Worm (Caenorhabditis elegans) whole organism, L3 larva: ENCODE results near the gene nhr-117.

Source experiments
- ceh-82 ChIP-seq: fragments of 150-350 bp; optimal IDR thresholded peaks from 2 replicates; lab custom pipeline; 2014; ENCODE audit warnings: missing biosample characterization, missing genetic modification characterization
- ceh-9 ChIP-seq: sonication (generic microtip); optimal IDR thresholded peaks from 2 replicates; lab custom pipeline; 2018; ENCODE audit warnings: missing biosample characterization, missing genetic modification characterization
- nhr-11 ChIP-seq: fragments of 150-350 bp; optimal IDR thresholded peaks from 2 replicates; lab custom pipeline; 2014; ENCODE audit warnings: missing biosample characterization, missing genetic modification characterization
- nhr-28 ChIP-seq: fragments of 150-350 bp; optimal IDR thresholded peaks from 2 replicates; lab custom pipeline; 2014; ENCODE audit warnings: missing biosample characterization, missing genetic modification characterization
- pha-4 ChIP-seq: fragments of 150-350 bp; optimal IDR thresholded peaks from 2 replicates; lab custom pipeline; 2014; ENCODE audit warnings: missing biosample characterization, missing genetic modification reagents, missing genetic modification characterization
- snpc-4 ChIP-seq: fragments of 150-350 bp; optimal IDR thresholded peaks from 2 replicates; lab custom pipeline; 2014; ENCODE audit warnings: missing biosample characterization, missing genetic modification characterization
- tbx-2 ChIP-seq: sonication (generic microtip); optimal IDR thresholded peaks from 2 replicates; lab custom pipeline; 2016; ENCODE audit warnings: mild to moderate bottlenecking, missing genetic modification characterization, missing compliant biosample characterization
- unc-39 ChIP-seq: sonication (generic microtip); optimal IDR thresholded peaks from 4 replicates; lab custom pipeline; 2017; ENCODE audit warnings: missing biosample characterization, missing genetic modification characterization
- unc-62 ChIP-seq: fragments of 150-350 bp; sonication (generic microtip); optimal IDR thresholded peaks from 4 replicates; lab custom pipeline; 2014; ENCODE audit warnings: missing biosample characterization, missing genetic modification reagents, missing genetic modification characterization

DNA sequence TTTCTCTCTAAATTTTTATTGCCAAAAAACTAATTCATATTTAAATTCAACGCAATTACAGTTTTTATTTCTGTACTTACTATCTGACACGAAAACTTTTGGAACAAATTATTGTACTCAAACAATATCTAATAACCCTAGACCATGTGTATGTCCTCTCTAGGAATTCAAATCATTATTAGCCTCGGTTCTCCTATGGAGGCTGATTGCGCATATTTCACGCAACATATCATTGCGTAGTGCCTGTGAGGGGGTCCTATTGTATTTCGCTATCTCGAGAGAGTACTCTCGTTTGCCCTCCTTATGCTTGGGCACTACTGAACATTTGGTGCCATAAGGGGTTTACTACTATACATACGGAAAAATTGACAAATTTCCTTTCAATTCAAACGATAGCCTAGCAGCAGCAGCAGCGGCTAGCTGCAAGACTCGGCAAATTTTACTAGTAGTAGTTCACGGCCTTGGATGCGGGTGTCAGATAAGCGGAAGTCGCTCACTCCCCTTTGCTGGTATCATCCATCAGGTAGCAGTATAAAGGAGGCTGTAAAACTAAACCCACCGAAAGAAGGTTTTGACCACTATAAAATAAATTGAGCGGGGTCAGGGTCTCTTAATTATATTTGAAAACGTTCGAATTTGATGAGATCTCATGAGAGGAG is 42.6 kb downstream of the nhr-117 start:
- TF ChIP-seq ceh-9 (no peak), unc-39 (no peak), pha-4 (tag; lab: Kevin White, UChicago) (no peak), ceh-82 (no peak), nhr-11 (tag; lab: Kevin White, UChicago) (no peak), unc-62 (GFP tag; lab: Kevin White, UChicago) (no peak), tbx-2 (tag; lab: Kevin White, UChicago) (no peak), snpc-4 (no peak), nhr-28 (no peak)
